Worm (Caenorhabditis elegans) whole organism, late embryonic: ENCODE measurements around the gene F20A1.6.

Source experiments
- C08G9.2 ChIP-seq: sonication (generic microtip); optimal IDR thresholded peaks from 2 replicates; lab custom pipeline; 2016; ENCODE audit warnings: mild to moderate bottlenecking, missing genetic modification characterization, moderate library complexity, missing compliant biosample characterization
- C38D4.7 ChIP-seq: fragments of 200-800 bp; sonication (Bioruptor generic); optimal IDR thresholded peaks from 2 replicates; lab custom pipeline; 2018; ENCODE audit warnings: mild to moderate bottlenecking, missing genetic modification characterization, moderate library complexity, missing compliant biosample characterization
- F13H6.1 ChIP-seq: sonication (generic microtip); optimal IDR thresholded peaks from 2 replicates; lab custom pipeline; 2016; ENCODE audit warnings: missing genetic modification characterization, missing compliant biosample characterization
- K09A11.1 ChIP-seq: sonication (generic microtip); optimal IDR thresholded peaks from 2 replicates; lab custom pipeline; 2017; ENCODE audit warnings: antibody characterized with exemption, mild to moderate bottlenecking, missing genetic modification characterization, missing compliant biosample characterization; ENCODE audit not compliant: insufficient read depth
- T23F11.4 ChIP-seq: fragments of 200-800 bp; sonication (Bioruptor generic); optimal IDR thresholded peaks from 2 replicates; lab custom pipeline; 2018; ENCODE audit warnings: mild to moderate bottlenecking, missing genetic modification characterization, missing compliant biosample characterization
- Y22D7AL.16 ChIP-seq: sonication (generic microtip); optimal IDR thresholded peaks from 2 replicates; lab custom pipeline; 2016; ENCODE audit warnings: missing genetic modification characterization, missing compliant biosample characterization
- ama-1 ChIP-seq: fragments of 150-350 bp; optimal IDR thresholded peaks from 2 replicates; lab custom pipeline; 2014
- ceh-18 ChIP-seq: sonication (generic microtip); optimal IDR thresholded peaks from 2 replicates; lab custom pipeline; 2016; ENCODE audit warnings: missing genetic modification characterization, missing compliant biosample characterization
- ceh-19 ChIP-seq: fragments of 200-800 bp; sonication (Bioruptor generic); optimal IDR thresholded peaks from 2 replicates; lab custom pipeline; 2018; ENCODE audit warnings: mild to moderate bottlenecking, missing genetic modification characterization, missing compliant biosample characterization
- ceh-30 ChIP-seq: fragments of 150-350 bp; optimal IDR thresholded peaks from 2 replicates; lab custom pipeline; 2014; ENCODE audit warnings: missing biosample characterization, missing genetic modification characterization
- ceh-31 ChIP-seq: sonication (generic microtip); optimal IDR thresholded peaks from 2 replicates; lab custom pipeline; 2016; ENCODE audit warnings: missing genetic modification characterization, missing compliant biosample characterization
- ceh-45 ChIP-seq: fragments of 200-800 bp; sonication (Bioruptor generic); IDR thresholded peaks from 2 replicates; pipeline ENCODE4 v1.3.6; 2022; ENCODE audit warnings: missing genetic modification reagents, missing genetic modification characterization, missing compliant biosample characterization
- ceh-6 ChIP-seq: fragments of 200-800 bp; sonication (Bioruptor generic); optimal IDR thresholded peaks from 2 replicates; lab custom pipeline; 2018; ENCODE audit warnings: mild to moderate bottlenecking, missing genetic modification characterization, missing compliant biosample characterization
- ceh-9 ChIP-seq: sonication (generic microtip); optimal IDR thresholded peaks from 2 replicates; lab custom pipeline; 2016; ENCODE audit warnings: mild to moderate bottlenecking, missing genetic modification characterization, inconsistent platforms, missing compliant biosample characterization
- dve-1 ChIP-seq: sonication (generic microtip); optimal IDR thresholded peaks from 2 replicates; lab custom pipeline; 2017; ENCODE audit warnings: antibody characterized with exemption, mild to moderate bottlenecking, missing genetic modification characterization, missing compliant biosample characterization
- elt-2 ChIP-seq: sonication (generic microtip); optimal IDR thresholded peaks from 2 replicates; lab custom pipeline; 2016; ENCODE audit warnings: missing genetic modification reagents, missing genetic modification characterization, missing compliant biosample characterization
- ets-4 ChIP-seq: sonication (generic microtip); optimal IDR thresholded peaks from 2 replicates; lab custom pipeline; 2016; ENCODE audit warnings: missing genetic modification characterization, missing compliant biosample characterization
- fax-1 ChIP-seq: sonication (generic microtip); optimal IDR thresholded peaks from 2 replicates; lab custom pipeline; 2016; ENCODE audit warnings: missing genotype, missing genetic modification characterization, missing compliant biosample characterization
- hlh-30 ChIP-seq: sonication (generic microtip); optimal IDR thresholded peaks from 2 replicates; lab custom pipeline; 2017; ENCODE audit warnings: antibody characterized with exemption, missing genetic modification characterization, missing compliant biosample characterization; ENCODE audit not compliant: insufficient read depth
- lim-6 ChIP-seq: sonication (generic microtip); optimal IDR thresholded peaks from 2 replicates; lab custom pipeline; 2016; ENCODE audit warnings: missing genetic modification characterization, missing compliant biosample characterization
- nhr-11 ChIP-seq: fragments of 150-350 bp; optimal IDR thresholded peaks from 2 replicates; lab custom pipeline; 2014; ENCODE audit warnings: missing biosample characterization, missing genetic modification characterization
- npax-4 ChIP-seq: sonication (generic microtip); optimal IDR thresholded peaks from 2 replicates; lab custom pipeline; 2016; ENCODE audit warnings: missing genetic modification characterization, missing compliant biosample characterization
- odd-2 ChIP-seq: sonication (generic microtip); optimal IDR thresholded peaks from 2 replicates; lab custom pipeline; 2017; ENCODE audit warnings: antibody characterized with exemption, mild to moderate bottlenecking, missing genetic modification characterization, missing compliant biosample characterization
- pag-3 ChIP-seq: sonication (generic microtip); optimal IDR thresholded peaks from 2 replicates; lab custom pipeline; 2016; ENCODE audit warnings: missing compliant biosample characterization, missing genetic modification characterization, borderline replicate concordance
- pat-9 ChIP-seq: fragments of 200-800 bp; sonication (Bioruptor generic); optimal IDR thresholded peaks from 2 replicates; lab custom pipeline; 2018; ENCODE audit warnings: mild to moderate bottlenecking, missing genetic modification characterization, moderate library complexity, missing compliant biosample characterization
- pha-2 ChIP-seq: sonication (generic microtip); optimal IDR thresholded peaks from 2 replicates; lab custom pipeline; 2017; ENCODE audit warnings: mild to moderate bottlenecking, missing genetic modification characterization, missing compliant biosample characterization
- pha-4 ChIP-seq: fragments of 150-350 bp; optimal IDR thresholded peaks from 2 replicates; lab custom pipeline; 2018; ENCODE audit warnings: missing biosample characterization, missing genetic modification reagents, missing genetic modification characterization
- pqm-1 ChIP-seq: sonication (generic microtip); optimal IDR thresholded peaks from 2 replicates; lab custom pipeline; 2016; ENCODE audit warnings: missing genetic modification characterization, missing compliant biosample characterization
- pros-1 ChIP-seq: fragments of 150-350 bp; optimal IDR thresholded peaks from 2 replicates; lab custom pipeline; 2014; ENCODE audit warnings: missing biosample characterization, missing genetic modification reagents, missing genetic modification characterization
- ref-2 ChIP-seq: sonication (generic microtip); optimal IDR thresholded peaks from 2 replicates; lab custom pipeline; 2016; ENCODE audit warnings: missing genetic modification characterization, missing compliant biosample characterization
- sdc-2 ChIP-seq: sonication (generic microtip); optimal IDR thresholded peaks from 2 replicates; lab custom pipeline; 2016; ENCODE audit warnings: missing genotype, missing genetic modification characterization, missing compliant biosample characterization
- sox-4 ChIP-seq: sonication (generic microtip); optimal IDR thresholded peaks from 2 replicates; lab custom pipeline; 2017; ENCODE audit warnings: mild to moderate bottlenecking, missing genetic modification characterization, inconsistent platforms, missing compliant biosample characterization
- syd-9 ChIP-seq: sonication (generic microtip); optimal IDR thresholded peaks from 2 replicates; lab custom pipeline; 2016; ENCODE audit warnings: mild to moderate bottlenecking, missing genetic modification characterization, moderate library complexity, missing compliant biosample characterization
- unc-3 ChIP-seq, 2 experiments: fragments of 200-800 bp in 1 of 2; sonication (Bioruptor generic) in 1 of 2; sonication (generic microtip) in 1 of 2; conservative IDR thresholded peaks in 1 of 2; optimal IDR thresholded peaks in 1 of 2; 2 replicates each; pipeline versions ENCODE4 v1.3.6 to Lab custom; 2016 to 2022; ENCODE audit warnings: missing compliant biosample characterization in 2 of 2, missing genetic modification characterization in 2 of 2, missing genetic modification reagents in 1 of 2
- unc-55 ChIP-seq: sonication (generic microtip); optimal IDR thresholded peaks from 2 replicates; lab custom pipeline; 2017; ENCODE audit warnings: missing biosample characterization, missing genetic modification reagents, missing genetic modification characterization
- unc-86 ChIP-seq: sonication (generic microtip); optimal IDR thresholded peaks from 2 replicates; lab custom pipeline; 2016; ENCODE audit warnings: missing genetic modification characterization, missing compliant biosample characterization
- ztf-16 ChIP-seq: sonication (generic microtip); optimal IDR thresholded peaks from 2 replicates; lab custom pipeline; 2017; ENCODE audit warnings: missing genetic modification characterization, missing compliant biosample characterization

F20A1.6 gene

DNA sequence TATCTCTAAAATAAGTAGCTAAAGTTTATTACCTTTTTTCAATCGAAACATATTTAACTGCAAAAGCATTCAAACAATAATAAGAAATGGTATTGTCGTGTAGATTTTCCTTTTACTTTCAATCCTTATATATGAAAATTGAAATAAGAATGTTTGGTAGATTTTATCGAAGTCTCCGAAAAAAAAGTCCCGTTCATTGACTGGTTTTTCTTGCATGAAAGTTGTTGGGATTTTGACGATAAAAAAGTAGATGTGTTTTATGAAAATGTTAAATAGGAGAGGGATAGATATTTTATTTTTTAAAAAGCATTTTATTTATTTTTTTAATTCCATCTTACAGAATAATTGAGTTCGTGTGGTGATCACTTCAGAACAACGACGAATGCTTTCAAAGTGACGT is 11.1 kb downstream of the F20A1.6 start, which contains the start of gene C33G8.13:
Gene C33G8.13, minus strand, starts transcription at position 101 of the 400 bp plus-strand sequence.
- no peak for TF ChIP-seq unc-55 (GFP tag; lab: Kevin White, UChicago)
- no peak for TF ChIP-seq F13H6.1 (tag; lab: Kevin White, UChicago)
- TF ChIP-seq sox-4 (tag; lab: Kevin White, UChicago) = no peak
- no peak for TF ChIP-seq ceh-31
- no peak for TF ChIP-seq elt-2 (tag; lab: Kevin White, UChicago)
- no peak for TF ChIP-seq ceh-18
- TF ChIP-seq pag-3 (tag; lab: Kevin White, UChicago) = no peak
- no peak for TF ChIP-seq ceh-45
- no peak for TF ChIP-seq nhr-11 (tag; lab: Kevin White, UChicago)
- TF ChIP-seq C38D4.7 (GFP tag; lab: Kevin White, UChicago) = no peak
- TF ChIP-seq ceh-9 = no peak
- TF ChIP-seq unc-86 (tag; lab: Kevin White, UChicago) = no peak
- no peak for TF ChIP-seq unc-3 (GFP tag; conservative IDR thresholded peaks at IDR 0.05; lab: Robert Waterston, UW)
- no peak for TF ChIP-seq unc-3 (tag; optimal IDR thresholded peaks at IDR 0.05; lab: Kevin White, UChicago)

ce11 chrV:7012617-7013016 is 14.3 kb downstream of the F20A1.6 start, which contains the start of gene srw-127:
Gene srw-127 (plus strand): TSS chrV:7012917.
- TF ChIP-seq Y22D7AL.16 (tag; lab: Kevin White, UChicago) (no peak), pha-4 (tag; lab: Kevin White, UChicago) (no peak), ref-2 (no peak), ceh-31 (no peak)
- TF ChIP-seq, all 69 proteins: peak for 0

DNA sequence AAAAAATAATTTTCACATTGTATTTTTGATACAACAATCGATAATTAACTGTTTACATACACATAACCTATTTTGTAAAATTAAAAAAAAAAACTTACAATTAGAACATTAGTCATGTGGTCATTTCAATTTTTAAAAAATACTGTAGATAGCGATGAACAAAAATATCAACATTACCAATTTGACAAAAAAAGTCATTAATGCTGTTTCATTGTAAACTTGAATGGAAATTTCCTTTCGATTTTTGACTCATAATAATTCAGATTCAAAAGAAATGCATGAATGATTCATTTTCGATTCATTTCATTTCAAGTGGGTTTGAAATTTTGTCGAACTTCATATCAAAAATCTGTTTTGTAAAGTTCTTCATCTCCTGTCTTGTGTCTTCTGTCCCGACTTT is 17.5 kb downstream of the F20A1.6 start, which contains the start of gene C33G8.2:
Gene C33G8.2, plus strand, starts transcription at position 301 of the 400 bp plus-strand sequence.
- TF ChIP-seq fax-1 (tag; lab: Kevin White, UChicago) (no peak), F13H6.1 (tag; lab: Kevin White, UChicago) (no peak), npax-4 (tag; lab: Kevin White, UChicago) (no peak), pha-2 (tag; lab: Kevin White, UChicago) (no peak), ets-4 (tag; lab: Kevin White, UChicago) (no peak), ztf-16 (tag; lab: Kevin White, UChicago) (no peak), K09A11.1 (tag; lab: Kevin White, UChicago) (no peak), ceh-30 (no peak), T23F11.4 (GFP tag; lab: Kevin White, UChicago) (no peak), ceh-31 (no peak), pros-1 (no peak), nhr-11 (tag; lab: Kevin White, UChicago) (no peak), pat-9 (tag; lab: Kevin White, UChicago) (no peak), hlh-30 (tag; lab: Kevin White, UChicago) (no peak), ref-2 (no peak)

DNA sequence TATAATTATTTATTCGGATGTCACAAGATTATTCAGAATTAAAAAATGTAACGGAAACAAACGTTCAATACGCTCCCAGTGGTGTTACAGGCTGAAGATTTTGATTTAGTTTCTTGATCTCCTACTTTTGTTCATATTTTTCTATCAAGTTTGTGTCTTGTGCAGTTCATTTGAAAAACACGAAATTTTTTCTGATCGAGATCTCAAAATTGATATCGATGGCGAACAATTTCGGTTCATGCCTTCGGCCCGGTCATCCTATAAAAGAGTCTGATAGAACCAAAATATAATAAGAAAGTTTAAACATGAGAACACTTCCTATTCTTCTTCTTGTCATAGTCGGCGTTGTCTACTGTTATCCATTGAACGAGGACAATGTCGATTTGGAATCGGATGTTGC is 19.6 kb downstream of the F20A1.6 start, which contains the start of gene drd-10:
Gene drd-10, plus strand, starts transcription at position 301 of the 400 bp plus-strand sequence.
- TF ChIP-seq odd-2 (tag; lab: Kevin White, UChicago) (no peak), ceh-9 (no peak), C08G9.2 (tag; lab: Kevin White, UChicago) (no peak), C38D4.7 (GFP tag; lab: Kevin White, UChicago) (no peak), syd-9 (tag; lab: Kevin White, UChicago) (no peak), Y22D7AL.16 (tag; lab: Kevin White, UChicago) (no peak), ama-1 (no peak)

ce11 chrV:7005964-7006363 is 21.0 kb downstream of the F20A1.6 start, which contains the start of gene spig-10:
Gene spig-10 (plus strand): TSS chrV:7006264.
- TF ChIP-seq nhr-11 (tag; lab: Kevin White, UChicago) = no peak

DNA sequence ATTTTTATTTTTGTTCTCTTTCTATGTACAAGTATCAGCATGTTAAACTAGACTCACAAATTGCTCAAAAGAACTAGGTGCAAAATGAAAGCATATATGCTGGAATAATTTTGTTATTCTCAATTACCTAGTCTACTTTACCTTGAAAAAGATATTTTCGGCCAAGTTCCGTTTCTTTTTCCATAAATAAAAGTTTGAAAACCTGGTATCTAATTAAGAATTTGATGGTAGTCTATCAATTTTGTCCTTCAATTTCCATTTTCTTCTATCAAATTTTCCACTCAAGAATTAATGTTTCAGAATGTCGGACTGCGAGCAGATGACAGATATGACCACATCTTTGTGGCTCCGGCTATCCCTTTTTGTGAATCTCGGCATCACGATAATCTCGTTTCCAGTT is 23.1 kb downstream of the F20A1.6 start, which contains the start of gene srab-4:
Gene srab-4, plus strand, starts transcription at position 301 of the 400 bp plus-strand sequence.
- TF ChIP-seq ceh-9 (no peak), ceh-19 (GFP tag; lab: Kevin White, UChicago) (no peak), pag-3 (tag; lab: Kevin White, UChicago) (no peak), dve-1 (no peak), pqm-1 (tag; lab: Kevin White, UChicago) (no peak), ama-1 (no peak), unc-55 (GFP tag; lab: Kevin White, UChicago) (no peak), ets-4 (tag; lab: Kevin White, UChicago) (no peak), ref-2 (no peak), ceh-6 (GFP tag; lab: Kevin White, UChicago) (no peak), lim-6 (tag; lab: Kevin White, UChicago) (no peak), sdc-2 (tag; lab: Kevin White, UChicago) (no peak)
